Fruit fly (Drosophila melanogaster): Measurements from ENCODE around the gene CG3726.
A peak's percentile ranks its signal among the peaks of the same experiment; 100 is the strongest.

CG3726 gene

dm6 chrX:5983390-5983789 is 66.5 kb downstream of the CG3726 start:
- TF ChIP-seq CG32121 (GFP tag; IDR thresholded peaks at IDR 0.05), result no peak
- TF ChIP-seq CG12605 (GFP tag; IDR thresholded peaks at IDR 0.05), result no peak
- no peak for TF ChIP-seq CG8159 (tag; optimal IDR thresholded peaks at IDR 0.05)
- no peak for TF ChIP-seq gl (tag; optimal IDR thresholded peaks at IDR 0.05)
- no peak for TF ChIP-seq CG34367 (tag; optimal IDR thresholded peaks at IDR 0.05)
- no peak for TF ChIP-seq CG8301 (tag; optimal IDR thresholded peaks at IDR 0.05)
- TF ChIP-seq CG9948 (tag; optimal IDR thresholded peaks at IDR 0.05), result no peak
- TF ChIP-seq CG13204 (GFP tag; optimal IDR thresholded peaks at IDR 0.05), result no peak
- TF ChIP-seq CG4496 (GFP tag; IDR thresholded peaks at IDR 0.05), result no peak
- no peak for TF ChIP-seq Pif1B (GFP tag; optimal IDR thresholded peaks at IDR 0.05)
- TF ChIP-seq rn (GFP tag; IDR thresholded peaks at IDR 0.05), result no peak
- TF ChIP-seq CG17806 (tag; optimal IDR thresholded peaks at IDR 0.05), result no peak
- TF ChIP-seq Pif1A (GFP tag; optimal IDR thresholded peaks at IDR 0.05), result no peak
- no peak for TF ChIP-seq CG14655 (GFP tag; optimal IDR thresholded peaks at IDR 0.05)
- no peak for TF ChIP-seq fd96Ca (GFP tag; IDR thresholded peaks at IDR 0.05)
- no peak for TF ChIP-seq D1 (tag; optimal IDR thresholded peaks at IDR 0.05)
- TF ChIP-seq CG15710 (tag; optimal IDR thresholded peaks at IDR 0.05), result no peak
- no peak for TF ChIP-seq EcR (GFP tag; optimal IDR thresholded peaks at IDR 0.05)
- no peak for TF ChIP-seq Snoo (tag; optimal IDR thresholded peaks at IDR 0.05)
- TF ChIP-seq CG10348 (GFP tag; IDR thresholded peaks at IDR 0.05), result no peak

- no peak for TF ChIP-seq rn (GFP tag; IDR thresholded peaks at IDR 0.05)
- TF ChIP-seq CG14655 (GFP tag; optimal IDR thresholded peaks at IDR 0.05), result no peak
- no peak for TF ChIP-seq CG17806 (tag; optimal IDR thresholded peaks at IDR 0.05)
- TF ChIP-seq Snoo (tag; optimal IDR thresholded peaks at IDR 0.05), result no peak
- no peak for TF ChIP-seq EcR (GFP tag; optimal IDR thresholded peaks at IDR 0.05)
- no peak for TF ChIP-seq fd96Ca (GFP tag; IDR thresholded peaks at IDR 0.05)
- TF ChIP-seq D1 (tag; optimal IDR thresholded peaks at IDR 0.05), result no peak
- no peak for TF ChIP-seq gl (tag; optimal IDR thresholded peaks at IDR 0.05)
- TF ChIP-seq CG4496 (GFP tag; IDR thresholded peaks at IDR 0.05), result no peak
- no peak for TF ChIP-seq CG8301 (tag; optimal IDR thresholded peaks at IDR 0.05)
- TF ChIP-seq CG12605 (GFP tag; IDR thresholded peaks at IDR 0.05), result no peak
- TF ChIP-seq CG9948 (tag; optimal IDR thresholded peaks at IDR 0.05), result no peak
- no peak for TF ChIP-seq CG8159 (tag; optimal IDR thresholded peaks at IDR 0.05)
- TF ChIP-seq CG15710 (tag; optimal IDR thresholded peaks at IDR 0.05), result no peak
- TF ChIP-seq CG34367 (tag; optimal IDR thresholded peaks at IDR 0.05), result no peak
- no peak for TF ChIP-seq Ets98B (GFP tag; IDR thresholded peaks at IDR 0.05)
Measured at dm6 chrX:5987362-5987761, 70.5 kb downstream of the CG3726 start.

- TF ChIP-seq CG34367 (tag; optimal IDR thresholded peaks at IDR 0.05), result peak; percentile 8
- no peak for TF ChIP-seq CG15710 (tag; optimal IDR thresholded peaks at IDR 0.05)
- TF ChIP-seq Pif1A (GFP tag; optimal IDR thresholded peaks at IDR 0.05), result peak; percentile 35
- no peak for TF ChIP-seq Snoo (tag; optimal IDR thresholded peaks at IDR 0.05)
- no peak for TF ChIP-seq D1 (tag; optimal IDR thresholded peaks at IDR 0.05)
- no peak for TF ChIP-seq CG10348 (GFP tag; IDR thresholded peaks at IDR 0.05)
- peak; percentile 56 for TF ChIP-seq CG14655 (GFP tag; optimal IDR thresholded peaks at IDR 0.05)
- TF ChIP-seq EcR (GFP tag; optimal IDR thresholded peaks at IDR 0.05), result no peak
- TF ChIP-seq CG12605 (GFP tag; IDR thresholded peaks at IDR 0.05), result peak; percentile 84
- peak; percentile 18 for TF ChIP-seq CG8301 (tag; optimal IDR thresholded peaks at IDR 0.05)
- peak; percentile 79 for TF ChIP-seq gl (tag; optimal IDR thresholded peaks at IDR 0.05)
- peak; percentile 75 for TF ChIP-seq CG13204 (GFP tag; optimal IDR thresholded peaks at IDR 0.05)
- TF ChIP-seq CG32121 (GFP tag; IDR thresholded peaks at IDR 0.05), result no peak; the same call in 1 of the 2 replicates
- TF ChIP-seq CG9948 (tag; optimal IDR thresholded peaks at IDR 0.05), result no peak
- peak; percentile 70 for TF ChIP-seq Ets98B (GFP tag; IDR thresholded peaks at IDR 0.05)
- peak; percentile 37; the same call in 1 of the 3 replicates for TF ChIP-seq fd96Ca (GFP tag; IDR thresholded peaks at IDR 0.05)
- TF ChIP-seq CG4496 (GFP tag; IDR thresholded peaks at IDR 0.05), result peak; percentile 72
- TF ChIP-seq CG17806 (tag; optimal IDR thresholded peaks at IDR 0.05), result no peak
- TF ChIP-seq Pif1B (GFP tag; optimal IDR thresholded peaks at IDR 0.05), result no peak
Measured at dm6 chrX:5988088-5988987, 71.4 kb downstream of the CG3726 start, which contains the start of gene CG5966. CG5966 (plus strand) TSS chrX:5988791.

dm6 chrX:5989368-5989767 is 72.5 kb downstream of the CG3726 start:
- TF ChIP-seq CG12605 (GFP tag; IDR thresholded peaks at IDR 0.05), result no peak
- peak; percentile 26 for TF ChIP-seq CG14655 (GFP tag; optimal IDR thresholded peaks at IDR 0.05)
- TF ChIP-seq CG4496 (GFP tag; IDR thresholded peaks at IDR 0.05), result peak; percentile 56; the same call in 1 of the 3 replicates

Measured in whole organism, pupa.